Fruit fly (Drosophila melanogaster) whole organism, pupa: ENCODE measurements around the gene CG46456.

ENCODE experiments used
- CG10348 ChIP-seq: fragments of 200-800 bp; sonication (Bioruptor generic); IDR thresholded peaks from 2 replicates; pipeline ENCODE4 v1.3.6; 2022; ENCODE audit warnings: missing biosample characterization, missing genetic modification characterization
- CG12605 ChIP-seq: fragments of 200-800 bp; sonication (Bioruptor generic); IDR thresholded peaks from 2 replicates; pipeline ENCODE4 v1.3.6; 2022; ENCODE audit warnings: missing biosample characterization, missing genetic modification characterization
- CG13204 ChIP-seq: fragments of 200-800 bp; sonication (Bioruptor generic); optimal IDR thresholded peaks from 2 replicates; lab custom pipeline; 2018; ENCODE audit warnings: missing biosample characterization, mild to moderate bottlenecking, missing genetic modification characterization, moderate library complexity
- CG14655 ChIP-seq: fragments of 200-800 bp; sonication (Bioruptor generic); optimal IDR thresholded peaks from 3 replicates; lab custom pipeline; 2017; ENCODE audit warnings: mild to moderate bottlenecking, missing biosample characterization, missing genetic modification reagents, missing genetic modification characterization
- CG15710 ChIP-seq: fragments of 200-800 bp; sonication (Bioruptor generic); optimal IDR thresholded peaks from 2 replicates; lab custom pipeline; 2018; ENCODE audit warnings: missing biosample characterization, mild to moderate bottlenecking, missing genetic modification characterization, moderate library complexity
- CG17806 ChIP-seq: fragments of 200-800 bp; sonication (Bioruptor generic); optimal IDR thresholded peaks from 2 replicates; lab custom pipeline; 2018; ENCODE audit warnings: missing biosample characterization, mild to moderate bottlenecking, missing genetic modification characterization, moderate library complexity
- CG32121 ChIP-seq: fragments of 200-800 bp; sonication (Bioruptor generic); IDR thresholded peaks from 2 replicates; pipeline ENCODE4 v1.3.6; 2022; ENCODE audit warnings: missing biosample characterization, missing genetic modification characterization
- CG34367 ChIP-seq: fragments of 200-800 bp; sonication (Bioruptor generic); optimal IDR thresholded peaks from 2 replicates; lab custom pipeline; 2018; ENCODE audit warnings: missing biosample characterization, mild to moderate bottlenecking, missing genetic modification characterization
- CG4496 ChIP-seq: fragments of 200-800 bp; sonication (Bioruptor generic); IDR thresholded peaks from 3 replicates; pipeline ENCODE4 v1.3.6; 2022; ENCODE audit warnings: missing biosample characterization, missing genetic modification characterization
- CG8159 ChIP-seq: fragments of 200-800 bp; sonication (Bioruptor generic); optimal IDR thresholded peaks from 3 replicates; lab custom pipeline; 2018; ENCODE audit warnings: missing biosample characterization, mild to moderate bottlenecking, missing genetic modification characterization, moderate library complexity
- CG8301 ChIP-seq: fragments of 200-800 bp; sonication (Bioruptor generic); optimal IDR thresholded peaks from 2 replicates; lab custom pipeline; 2018; ENCODE audit warnings: missing biosample characterization, mild to moderate bottlenecking, missing genetic modification characterization
- CG9948 ChIP-seq: fragments of 200-800 bp; sonication (Bioruptor generic); optimal IDR thresholded peaks from 2 replicates; lab custom pipeline; 2018; ENCODE audit warnings: missing biosample characterization, mild to moderate bottlenecking, missing genetic modification characterization, moderate library complexity
- D1 ChIP-seq: fragments of 200-800 bp; sonication (Bioruptor generic); optimal IDR thresholded peaks from 2 replicates; lab custom pipeline; 2018; ENCODE audit warnings: missing biosample characterization, mild to moderate bottlenecking, missing genetic modification characterization, moderate library complexity
- EcR ChIP-seq: fragments of 200-800 bp; sonication (Bioruptor generic); optimal IDR thresholded peaks from 3 replicates; lab custom pipeline; 2019; ENCODE audit warnings: missing biosample characterization, missing genetic modification characterization, mild to moderate bottlenecking, moderate library complexity, missing genetic modification reagents
- Ets98B ChIP-seq: fragments of 200-800 bp; sonication (Bioruptor generic); IDR thresholded peaks from 2 replicates; pipeline ENCODE4 v1.3.6; 2022; ENCODE audit warnings: missing biosample characterization, missing genetic modification characterization
- Pif1A ChIP-seq: fragments of 200-800 bp; sonication (Bioruptor generic); optimal IDR thresholded peaks from 3 replicates; lab custom pipeline; 2016; ENCODE audit warnings: missing biosample characterization, missing genetic modification characterization
- Pif1B ChIP-seq: fragments of 200-800 bp; sonication (Bioruptor generic); optimal IDR thresholded peaks from 3 replicates; lab custom pipeline; 2016; ENCODE audit warnings: missing biosample characterization, missing genetic modification characterization
- Snoo ChIP-seq: fragments of 200-800 bp; sonication (Bioruptor generic); optimal IDR thresholded peaks from 3 replicates; lab custom pipeline; 2017; ENCODE audit warnings: missing biosample characterization, mild to moderate bottlenecking, missing genetic modification characterization, inconsistent platforms
- fd96Ca ChIP-seq: fragments of 200-800 bp; sonication (Bioruptor generic); IDR thresholded peaks from 3 replicates; pipeline ENCODE4 v1.3.6; 2022; ENCODE audit warnings: missing biosample characterization, missing genetic modification characterization
- gl ChIP-seq: fragments of 200-800 bp; sonication (Bioruptor generic); optimal IDR thresholded peaks from 2 replicates; lab custom pipeline; 2018; ENCODE audit warnings: missing biosample characterization, mild to moderate bottlenecking, missing genetic modification characterization
- rn ChIP-seq: fragments of 200-800 bp; sonication (Bioruptor generic); IDR thresholded peaks from 2 replicates; pipeline ENCODE4 v1.3.6; 2022; ENCODE audit warnings: missing biosample characterization, missing genetic modification characterization

CG46456 gene

DNA sequence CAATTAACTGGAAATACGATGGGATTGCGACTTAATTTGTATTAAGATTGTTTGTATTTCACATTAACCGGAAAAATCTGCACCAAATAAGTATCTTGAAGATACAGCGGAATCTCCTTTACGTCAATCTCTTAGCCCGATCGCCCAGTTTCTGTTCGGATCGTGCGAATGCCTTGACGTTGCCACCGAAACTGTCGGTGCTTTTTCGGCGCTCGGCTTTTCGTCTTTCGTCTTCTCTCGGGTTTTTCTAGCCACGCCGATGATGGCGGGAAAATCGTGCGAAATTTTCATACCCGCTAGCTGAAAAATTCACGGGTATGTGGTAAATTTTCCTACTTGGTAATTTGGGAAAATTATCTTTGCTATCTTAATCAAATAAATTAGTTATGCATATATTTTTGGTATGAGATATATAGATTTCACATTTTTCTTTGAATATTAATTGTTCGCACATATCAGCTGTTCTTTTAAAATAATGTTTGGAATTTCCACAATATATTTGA, 3.7 kb downstream of the CG46456 start:
- TF ChIP-seq CG12605 (GFP tag; lab: Robert Waterston, UW) (no peak), CG17806 (tag; lab: Kevin White, UChicago) (no peak), Pif1A (GFP tag; lab: Kevin White, UChicago) (no peak), Ets98B (GFP tag; lab: Robert Waterston, UW) (no peak), CG34367 (no peak), gl (tag; lab: Kevin White, UChicago) (no peak), CG8159 (tag; lab: Kevin White, UChicago) (no peak), Pif1B (GFP tag; lab: Kevin White, UChicago) (no peak)

DNA sequence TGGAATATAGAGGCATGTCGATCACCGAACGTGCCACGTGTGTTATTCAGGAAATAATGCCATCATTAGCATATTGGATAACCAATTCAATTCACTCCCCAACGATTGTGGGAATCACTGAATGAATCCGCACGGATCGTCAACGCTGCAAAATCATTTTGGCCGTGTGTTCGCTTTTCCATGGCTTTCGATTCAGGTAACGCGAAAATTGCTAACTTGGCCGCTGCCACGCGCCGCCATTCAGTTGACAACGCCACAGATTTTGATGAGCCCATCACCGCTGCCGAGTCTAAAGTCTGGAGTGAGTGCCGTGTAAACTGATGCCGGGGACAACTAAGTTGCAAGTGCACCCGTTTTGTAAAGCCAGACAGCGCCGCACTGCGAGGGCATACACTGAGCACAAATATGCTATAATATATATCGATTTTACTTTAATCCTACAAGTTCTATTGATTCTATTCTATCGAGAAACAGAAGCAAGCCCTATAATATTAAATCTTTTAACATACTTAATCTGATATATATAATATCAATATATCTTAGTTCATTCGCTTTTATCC, 5.3 kb downstream of the CG46456 start:
- TF ChIP-seq CG15710 (tag; lab: Kevin White, UChicago) (no peak), CG34367 (no peak), CG8301 (peak; percentile 35), CG13204 (GFP tag; lab: Kevin White, UChicago) (no peak), rn (GFP tag; lab: Robert Waterston, UW) (no peak), Ets98B (GFP tag; lab: Robert Waterston, UW) (no peak), Pif1A (GFP tag; lab: Kevin White, UChicago) (peak; percentile 11), gl (tag; lab: Kevin White, UChicago) (no peak), Snoo (no peak), EcR (GFP tag; lab: Kevin White, UChicago) (no peak), D1 (tag; lab: Kevin White, UChicago) (no peak), CG17806 (tag; lab: Kevin White, UChicago) (no peak), CG9948 (tag; lab: Kevin White, UChicago) (peak; percentile 42), CG32121 (no peak), fd96Ca (GFP tag; lab: Robert Waterston, UW) (no peak), CG14655 (GFP tag; lab: Kevin White, UChicago) (no peak), CG12605 (GFP tag; lab: Robert Waterston, UW) (no peak), CG4496 (GFP tag; lab: Robert Waterston, UW) (no peak; the same call in 2 of the 3 replicates), CG8159 (tag; lab: Kevin White, UChicago) (peak; percentile 38), CG10348 (no peak), Pif1B (GFP tag; lab: Kevin White, UChicago) (no peak)

DNA sequence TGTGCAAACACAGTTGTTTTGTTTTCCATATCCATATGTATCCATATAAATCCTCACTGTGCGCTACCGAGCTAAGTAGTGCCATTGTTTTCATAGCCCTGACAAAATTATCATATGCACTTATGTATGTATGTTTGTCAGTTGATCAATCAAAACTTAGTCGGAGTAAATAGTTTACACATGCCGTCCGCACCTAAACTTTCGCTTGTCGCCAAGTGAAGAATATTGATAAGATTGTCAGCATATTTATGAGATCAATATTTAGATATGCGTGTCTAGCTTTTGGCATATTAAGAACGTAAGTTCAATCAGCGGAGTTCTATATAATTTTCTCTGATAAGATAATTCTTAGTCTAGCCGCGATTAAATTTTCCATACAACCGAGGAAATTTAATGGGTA, 6.2 kb downstream of the CG46456 start:
- TF ChIP-seq D1 (tag; lab: Kevin White, UChicago) (no peak), CG17806 (tag; lab: Kevin White, UChicago) (no peak), Ets98B (GFP tag; lab: Robert Waterston, UW) (no peak), Pif1B (GFP tag; lab: Kevin White, UChicago) (no peak), CG13204 (GFP tag; lab: Kevin White, UChicago) (no peak), CG4496 (GFP tag; lab: Robert Waterston, UW) (no peak), CG15710 (tag; lab: Kevin White, UChicago) (no peak), CG34367 (no peak), CG12605 (GFP tag; lab: Robert Waterston, UW) (no peak), fd96Ca (GFP tag; lab: Robert Waterston, UW) (no peak), CG8301 (no peak), CG32121 (no peak)

- TF ChIP-seq CG8159 (tag; lab: Kevin White, UChicago) (no peak), CG15710 (tag; lab: Kevin White, UChicago) (no peak), CG14655 (GFP tag; lab: Kevin White, UChicago) (no peak), CG17806 (tag; lab: Kevin White, UChicago) (no peak), Pif1B (GFP tag; lab: Kevin White, UChicago) (no peak), Snoo (no peak), CG10348 (no peak), gl (tag; lab: Kevin White, UChicago) (no peak), CG34367 (no peak), CG32121 (no peak), CG12605 (GFP tag; lab: Robert Waterston, UW) (no peak), EcR (GFP tag; lab: Kevin White, UChicago) (no peak)
These were observed 12.0 kb downstream of the CG46456 start for dm6 chr3L:5342909-5343710.

dm6 chr3L:5341770-5342318, 13.3 kb downstream of the CG46456 start:
- TF ChIP-seq CG4496 (GFP tag; lab: Robert Waterston, UW) = no peak
- TF ChIP-seq Snoo = no peak

- TF ChIP-seq CG17806 (tag; lab: Kevin White, UChicago) = no peak
- no peak for TF ChIP-seq rn (GFP tag; lab: Robert Waterston, UW)
- TF ChIP-seq CG32121 = no peak
- no peak for TF ChIP-seq CG13204 (GFP tag; lab: Kevin White, UChicago)
- no peak for TF ChIP-seq CG34367
- no peak for TF ChIP-seq CG10348
- TF ChIP-seq CG8159 (tag; lab: Kevin White, UChicago) = no peak
- no peak for TF ChIP-seq CG8301
- no peak for TF ChIP-seq D1 (tag; lab: Kevin White, UChicago)
- no peak for TF ChIP-seq EcR (GFP tag; lab: Kevin White, UChicago)
- no peak for TF ChIP-seq CG15710 (tag; lab: Kevin White, UChicago)
- TF ChIP-seq Ets98B (GFP tag; lab: Robert Waterston, UW) = no peak
- TF ChIP-seq fd96Ca (GFP tag; lab: Robert Waterston, UW) = no peak
- no peak for TF ChIP-seq Snoo
- TF ChIP-seq, all 21 proteins: peak for 0
These were observed 25.7 kb downstream of the CG46456 start for dm6 chr3L:5329460-5329859.
